Fruit fly (Drosophila melanogaster) whole organism, embryonic: Measurements from ENCODE around the gene CG14818.

Experiments
- Asciz ChIP-seq: fragments of 200-800 bp; sonication (Bioruptor generic); optimal IDR thresholded peaks from 2 replicates; lab custom pipeline; 2017; ENCODE audit warnings: missing biosample characterization, mild to moderate bottlenecking, missing genetic modification characterization, missing genetic modification reagents
- BEAF-32 ChIP-seq: fragments of 200-800 bp; sonication (Bioruptor generic); optimal IDR thresholded peaks from 3 replicates; lab custom pipeline; 2017; ENCODE audit warnings: missing biosample characterization, missing genetic modification characterization, mild to moderate bottlenecking, moderate library complexity, missing genetic modification reagents
- Bdp1 ChIP-seq: fragments of 200-800 bp; sonication (Bioruptor generic); optimal IDR thresholded peaks from 3 replicates; lab custom pipeline; 2016; ENCODE audit warnings: missing biosample characterization, missing genetic modification characterization
- C15 ChIP-seq: fragments of 200-800 bp; sonication (Bioruptor generic); IDR thresholded peaks from 3 replicates; pipeline ENCODE4 v1.3.6; 2022; ENCODE audit warnings: missing biosample characterization, missing genetic modification characterization
- CG12744 ChIP-seq: fragments of 200-800 bp; sonication (Bioruptor generic); optimal IDR thresholded peaks from 2 replicates; lab custom pipeline; 2016; ENCODE audit warnings: missing biosample characterization, missing genetic modification characterization
- CG15269 ChIP-seq: fragments of 200-800 bp; sonication (Bioruptor generic); optimal IDR thresholded peaks from 2 replicates; lab custom pipeline; 2018; ENCODE audit warnings: missing biosample characterization, mild to moderate bottlenecking, missing genetic modification characterization, moderate library complexity
- CG17359 ChIP-seq: fragments of 200-800 bp; sonication (Bioruptor generic); optimal IDR thresholded peaks from 3 replicates; lab custom pipeline; 2018; ENCODE audit warnings: missing biosample characterization, mild to moderate bottlenecking, missing genetic modification characterization, moderate library complexity
- CG17829 ChIP-seq: fragments of 200-800 bp; optimal IDR thresholded peaks from 2 replicates; lab custom pipeline; 2019; ENCODE audit warnings: missing biosample characterization, mild to moderate bottlenecking, missing genetic modification characterization, moderate library complexity
- CG18764 ChIP-seq: fragments of 200-800 bp; sonication (Bioruptor generic); optimal IDR thresholded peaks from 3 replicates; lab custom pipeline; 2016; ENCODE audit warnings: missing biosample characterization, missing genetic modification characterization
- CG2678 ChIP-seq: fragments of 200-800 bp; sonication (Bioruptor generic); optimal IDR thresholded peaks from 3 replicates; lab custom pipeline; 2019; ENCODE audit warnings: missing biosample characterization, mild to moderate bottlenecking, missing genetic modification characterization, moderate library complexity
- CG31224 ChIP-seq: fragments of 200-800 bp; sonication (Bioruptor generic); IDR thresholded peaks from 2 replicates; pipeline ENCODE4 v1.3.6; 2022; ENCODE audit warnings: missing biosample characterization, missing genetic modification characterization
- CG32772 ChIP-seq: fragments of 200-800 bp; sonication (Bioruptor generic); IDR thresholded peaks from 2 replicates; pipeline ENCODE4 v1.3.6; 2022; ENCODE audit warnings: missing biosample characterization, missing genetic modification characterization
- CG42726 ChIP-seq: fragments of 200-800 bp; sonication (Bioruptor generic); IDR thresholded peaks from 2 replicates; pipeline ENCODE4 v1.3.6; 2022; ENCODE audit warnings: missing biosample characterization, missing genetic modification characterization; ENCODE audit not compliant: partially characterized antibody
- CG6254 ChIP-seq: fragments of 200-800 bp; sonication (Bioruptor generic); optimal IDR thresholded peaks from 3 replicates; lab custom pipeline; 2017; ENCODE audit warnings: mild to moderate bottlenecking, missing biosample characterization, missing genetic modification reagents, missing genetic modification characterization
- CG9609 ChIP-seq: fragments of 200-800 bp; sonication (Bioruptor generic); optimal IDR thresholded peaks from 3 replicates; lab custom pipeline; 2016; ENCODE audit warnings: missing biosample characterization, missing genetic modification characterization
- CG9727 ChIP-seq: fragments of 200-800 bp; sonication (Bioruptor generic); optimal IDR thresholded peaks from 3 replicates; lab custom pipeline; 2017; ENCODE audit warnings: missing biosample characterization, mild to moderate bottlenecking, missing genetic modification characterization
- CoRest ChIP-seq: fragments of 200-800 bp; sonication (Bioruptor generic); optimal IDR thresholded peaks from 3 replicates; lab custom pipeline; 2018; ENCODE audit warnings: missing biosample characterization, mild to moderate bottlenecking, missing genetic modification characterization, moderate library complexity
- Fer3 ChIP-seq: fragments of 200-800 bp; sonication (Bioruptor generic); optimal IDR thresholded peaks from 2 replicates; lab custom pipeline; 2018; ENCODE audit warnings: missing biosample characterization, mild to moderate bottlenecking, missing genetic modification characterization, moderate library complexity
- H2.0 ChIP-seq: fragments of 200-800 bp; sonication (Bioruptor generic); IDR thresholded peaks from 2 replicates; pipeline ENCODE4 v1.3.6; 2022; ENCODE audit warnings: missing biosample characterization, missing genetic modification characterization
- HLH4C ChIP-seq: fragments of 200-800 bp; sonication (Bioruptor generic); IDR thresholded peaks from 3 replicates; pipeline ENCODE4 v1.3.6; 2022; ENCODE audit warnings: missing biosample characterization, missing genetic modification characterization; ENCODE audit not compliant: partially characterized antibody
- Hr78 ChIP-seq, 2 experiments: fragments of 200-800 bp in 1 of 2; fragments of >200 bp in 1 of 2; sonication (Bioruptor generic) in 1 of 2; optimal IDR thresholded peaks; 2 replicates each; lab custom pipeline; 2017 to 2019; ENCODE audit warnings: missing biosample characterization in 2 of 2, missing genetic modification characterization in 2 of 2, mild to moderate bottlenecking in 1 of 2, moderate library complexity in 1 of 2
- Hsf ChIP-seq: fragments of 200-800 bp; sonication (Bioruptor generic); optimal IDR thresholded peaks from 3 replicates; lab custom pipeline; 2016; ENCODE audit warnings: missing biosample characterization, missing genetic modification characterization
- Lim3 ChIP-seq: fragments of 200-800 bp; sonication (Bioruptor generic); IDR thresholded peaks from 2 replicates; pipeline ENCODE4 v1.3.6; 2022; ENCODE audit warnings: missing biosample characterization, missing genetic modification characterization
- MTF-1 ChIP-seq: fragments of 200-800 bp; sonication (Bioruptor generic); optimal IDR thresholded peaks from 2 replicates; lab custom pipeline; 2018; ENCODE audit warnings: missing biosample characterization, mild to moderate bottlenecking, missing genetic modification characterization, borderline replicate concordance
- Oaz ChIP-seq: fragments of 200-800 bp; sonication (Bioruptor generic); IDR thresholded peaks from 2 replicates; pipeline ENCODE4 v1.3.6; 2022; ENCODE audit warnings: missing biosample characterization, missing genetic modification characterization
- PHDP ChIP-seq: fragments of 200-800 bp; sonication (Bioruptor generic); optimal IDR thresholded peaks from 3 replicates; lab custom pipeline; 2018; ENCODE audit warnings: missing biosample characterization, mild to moderate bottlenecking, missing genetic modification characterization, moderate library complexity
- Spps ChIP-seq: fragments of 200-800 bp; sonication (Bioruptor generic); optimal IDR thresholded peaks from 2 replicates; lab custom pipeline; 2018; ENCODE audit warnings: missing biosample characterization, mild to moderate bottlenecking, missing genetic modification characterization
- Trl ChIP-seq, 3 experiments: fragments of >200 bp in 2 of 3; fragments of 200-800 bp in 1 of 3; sonication (Bioruptor generic) in 1 of 3; optimal IDR thresholded peaks; 2 replicates in 1 of 3; 3 replicates in 2 of 3; lab custom pipeline; 2016 to 2017; ENCODE audit warnings: missing biosample characterization in 1 of 3, missing genetic modification characterization in 1 of 3
- dm ChIP-seq: fragments of 200-800 bp; sonication (Bioruptor generic); optimal IDR thresholded peaks from 3 replicates; lab custom pipeline; 2016; ENCODE audit warnings: missing biosample characterization, missing genetic modification characterization
- gsb ChIP-seq: fragments of 200-800 bp; sonication (Bioruptor generic); IDR thresholded peaks from 2 replicates; pipeline ENCODE4 v1.3.6; 2022; ENCODE audit warnings: missing biosample characterization, missing genetic modification characterization
- hbn ChIP-seq: fragments of 200-800 bp; sonication (Bioruptor generic); IDR thresholded peaks from 2 replicates; pipeline ENCODE4 v1.3.6; 2022; ENCODE audit warnings: missing biosample characterization, missing genetic modification characterization; ENCODE audit not compliant: partially characterized antibody
- luna ChIP-seq: fragments of 200-800 bp; sonication (Bioruptor generic); optimal IDR thresholded peaks from 2 replicates; lab custom pipeline; 2016; ENCODE audit warnings: missing biosample characterization, missing genetic modification characterization
- mld ChIP-seq: fragments of 200-800 bp; sonication (Bioruptor generic); IDR thresholded peaks from 3 replicates; pipeline ENCODE4 v1.3.6; 2022; ENCODE audit warnings: missing biosample characterization, missing genetic modification characterization; ENCODE audit not compliant: partially characterized antibody
- pan ChIP-seq, 4 experiments: fragments of >200 bp in 3 of 4; fragments of 200-800 bp in 1 of 4; sonication (Bioruptor generic) in 1 of 4; optimal IDR thresholded peaks in 3 of 4; IDR thresholded peaks in 1 of 4; 2 replicates each; pipeline versions ENCODE4 v1.3.6 to Lab custom; 2017 to 2022; ENCODE audit warnings: missing biosample characterization in 2 of 4, missing genetic modification characterization in 2 of 4, mixed read lengths in 1 of 4
- pum ChIP-seq: fragments of 200-800 bp; sonication (Bioruptor generic); optimal IDR thresholded peaks from 2 replicates; lab custom pipeline; 2016; ENCODE audit warnings: missing biosample characterization, missing genetic modification characterization
- pzg ChIP-seq: fragments of 200-800 bp; sonication (Bioruptor generic); optimal IDR thresholded peaks from 3 replicates; lab custom pipeline; 2018; ENCODE audit warnings: missing biosample characterization, mild to moderate bottlenecking, missing genetic modification characterization, moderate library complexity
- row ChIP-seq: fragments of 200-800 bp; sonication (Bioruptor generic); IDR thresholded peaks from 3 replicates; pipeline ENCODE4 v1.3.6; 2022; ENCODE audit warnings: missing biosample characterization, missing genetic modification characterization
- sd ChIP-seq: fragments of 200-800 bp; sonication (Bioruptor generic); optimal IDR thresholded peaks from 3 replicates; lab custom pipeline; 2018; ENCODE audit warnings: missing biosample characterization, mild to moderate bottlenecking, missing genetic modification characterization, moderate library complexity
- shn ChIP-seq: fragments of 200-800 bp; sonication (Bioruptor generic); optimal IDR thresholded peaks from 3 replicates; lab custom pipeline; 2016; ENCODE audit warnings: missing biosample characterization, missing genetic modification characterization
- slp2 ChIP-seq: fragments of 200-800 bp; sonication (Bioruptor generic); optimal IDR thresholded peaks from 2 replicates; lab custom pipeline; 2016; ENCODE audit warnings: missing biosample characterization, missing genetic modification characterization
- ssp ChIP-seq: fragments of 200-800 bp; sonication (Bioruptor generic); IDR thresholded peaks from 2 replicates; pipeline ENCODE4 v1.3.6; 2022; ENCODE audit warnings: missing biosample characterization, missing genetic modification characterization
- sug ChIP-seq: fragments of 200-800 bp; optimal IDR thresholded peaks from 2 replicates; lab custom pipeline; 2019; ENCODE audit warnings: missing biosample characterization, mild to moderate bottlenecking, missing genetic modification characterization, moderate library complexity
- tgo ChIP-seq: fragments of 200-800 bp; sonication (Bioruptor generic); IDR thresholded peaks from 3 replicates; pipeline ENCODE4 v1.3.6; 2022; ENCODE audit warnings: missing biosample characterization, missing genetic modification characterization
- tll ChIP-seq, 2 experiments: fragments of 200-800 bp in 1 of 2; fragments of >200 bp in 1 of 2; sonication (Bioruptor generic) in 1 of 2; optimal IDR thresholded peaks; 2 replicates each; lab custom pipeline; 2017 to 2019; ENCODE audit warnings: missing biosample characterization in 2 of 2, missing genetic modification characterization in 2 of 2, mild to moderate bottlenecking in 1 of 2, moderate library complexity in 1 of 2
- vvl ChIP-seq: fragments of 200-800 bp; sonication (Bioruptor generic); IDR thresholded peaks from 2 replicates; pipeline ENCODE4 v1.3.6; 2022; ENCODE audit warnings: missing biosample characterization, missing genetic modification characterization
- yki ChIP-seq: fragments of >200 bp; optimal IDR thresholded peaks from 3 replicates; lab custom pipeline; 2018
- zen2 ChIP-seq: fragments of 200-800 bp; sonication (Bioruptor generic); IDR thresholded peaks from 3 replicates; pipeline ENCODE4 v1.3.6; 2022; ENCODE audit warnings: missing biosample characterization, missing genetic modification characterization; ENCODE audit not compliant: partially characterized antibody
- zfh1 ChIP-seq: fragments of 200-800 bp; sonication (Bioruptor generic); IDR thresholded peaks from 3 replicates; pipeline ENCODE4 v1.3.6; 2022; ENCODE audit warnings: missing biosample characterization, missing genetic modification characterization

Gene CG14818

DNA sequence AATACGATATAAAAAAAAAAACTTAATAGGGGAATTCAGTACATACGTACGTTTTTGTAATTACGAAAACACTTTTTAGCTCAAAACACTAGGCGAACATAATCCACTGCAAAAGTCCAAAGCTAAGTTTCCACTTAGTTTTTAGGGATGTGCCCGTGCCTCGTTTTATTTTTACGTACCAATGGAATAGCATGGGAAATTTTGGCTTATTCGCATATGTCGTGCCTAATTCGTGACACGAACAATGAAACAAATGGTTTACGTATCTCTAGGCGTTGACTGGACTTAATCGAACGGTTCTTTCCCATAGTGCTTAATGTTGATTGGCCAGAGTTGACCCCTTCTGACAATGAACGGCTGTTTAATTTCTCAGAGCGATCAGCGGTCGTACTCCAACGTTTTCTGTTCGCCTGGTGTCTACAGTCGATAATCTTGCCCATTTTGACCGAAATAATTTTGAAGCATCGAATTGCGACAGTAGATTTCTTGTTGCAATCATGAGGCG, at the start of gene CG14818:
Gene CG14818, minus strand, starts transcription at position 169 of the 505 bp plus-strand sequence.
- peak; percentile 89 for TF ChIP-seq zen2 (GFP tag; lab: Robert Waterston, UW)
- peak in 1 of 2 experiments; percentile 27 for TF ChIP-seq tll (GFP tag; optimal IDR thresholded peaks at IDR 0.05; lab: Kevin White, UChicago)
- TF ChIP-seq CoRest: peak; percentile 66
- peak; percentile 31 for TF ChIP-seq CG17829 (tag; lab: Kevin White, UChicago)
- TF ChIP-seq CG9609 (GFP tag; lab: Kevin White, UChicago): peak; percentile 64
- peak; percentile 68 for TF ChIP-seq slp2 (GFP tag; lab: Kevin White, UChicago)
- TF ChIP-seq CG18764 (GFP tag; lab: Kevin White, UChicago): peak; percentile 16
- no peak for TF ChIP-seq Asciz (GFP tag; lab: Kevin White, UChicago)
- no peak for TF ChIP-seq CG12744 (GFP tag; lab: Kevin White, UChicago)
- 0 out of 2 replicates have a peak, but pooled peaks have one; percentile 19 for TF ChIP-seq Oaz (GFP tag; lab: Robert Waterston, UW)
- TF ChIP-seq Lim3: no peak
- peak; percentile 54 for TF ChIP-seq CG9727
- no peak for TF ChIP-seq Spps (tag; lab: Kevin White, UChicago)
- TF ChIP-seq zfh1 (GFP tag; lab: Robert Waterston, UW): peak; percentile 77; the same call in 2 of the 3 replicates
- peak; percentile 93 for TF ChIP-seq row
- peak; percentile 67 for TF ChIP-seq CG15269 (tag; lab: Kevin White, UChicago)
- TF ChIP-seq gsb (GFP tag; lab: Robert Waterston, UW): peak; percentile 44; the same call in 1 of the 2 replicates
- no peak for TF ChIP-seq CG31224
- no peak for TF ChIP-seq pan (optimal IDR thresholded peaks at IDR 0.05; lab: Kevin White, UChicago)
- peak in 1 of 2 experiments; percentile 73 for TF ChIP-seq pan (GFP tag; optimal IDR thresholded peaks at IDR 0.05 in 1 of 2, IDR thresholded peaks at IDR 0.05 in 1 of 2)
- peak; percentile 25 for TF ChIP-seq luna
- peak; percentile 49 for TF ChIP-seq Hsf
- no peak for TF ChIP-seq CG6254 (GFP tag; lab: Kevin White, UChicago)
- TF ChIP-seq H2.0 (GFP tag; lab: Robert Waterston, UW): peak; percentile 44; the same call in 1 of the 2 replicates
- TF ChIP-seq CG2678 (tag; lab: Kevin White, UChicago): peak; percentile 72
- TF ChIP-seq C15 (GFP tag; lab: Robert Waterston, UW): no peak
- TF ChIP-seq ssp (GFP tag; lab: Robert Waterston, UW): peak; percentile 65
- TF ChIP-seq Bdp1 (GFP tag; lab: Kevin White, UChicago): peak; percentile 47
- peak; percentile 58; the same call in 2 of the 3 replicates for TF ChIP-seq tgo (GFP tag; lab: Robert Waterston, UW)
- TF ChIP-seq hbn: peak; percentile 90
- TF ChIP-seq sug (tag; lab: Kevin White, UChicago): peak; percentile 31
- peak; percentile 95 for TF ChIP-seq CG17359 (tag; lab: Kevin White, UChicago)
- no peak for TF ChIP-seq Trl (optimal IDR thresholded peaks at IDR 0.05; lab: Kevin White, UChicago)
- peak; percentile 69 for TF ChIP-seq Trl (GFP tag; optimal IDR thresholded peaks at IDR 0.05; lab: Kevin White, UChicago)
- TF ChIP-seq CG42726 (GFP tag; lab: Robert Waterston, UW): no peak; the same call in 1 of the 2 replicates
- TF ChIP-seq MTF-1 (GFP tag; lab: Kevin White, UChicago): no peak
- peak; percentile 80 for TF ChIP-seq HLH4C
- TF ChIP-seq mld (GFP tag; lab: Robert Waterston, UW): peak; percentile 57; the same call in 1 of the 3 replicates
- TF ChIP-seq pum: peak; percentile 72
- TF ChIP-seq Fer3: peak; percentile 70
- TF ChIP-seq dm (GFP tag; lab: Kevin White, UChicago): peak; percentile 25
- peak; percentile 72 for TF ChIP-seq CG32772 (GFP tag; lab: Robert Waterston, UW)
- TF ChIP-seq BEAF-32 (GFP tag; lab: Kevin White, UChicago): peak; percentile 83
- peak in 1 of 2 experiments; percentile 62 for TF ChIP-seq Hr78 (GFP tag; optimal IDR thresholded peaks at IDR 0.05; lab: Kevin White, UChicago)
- no peak for TF ChIP-seq yki
- peak; percentile 74 for TF ChIP-seq vvl (GFP tag; lab: Robert Waterston, UW)
- TF ChIP-seq shn (GFP tag; lab: Kevin White, UChicago): peak; percentile 62
- no peak for TF ChIP-seq sd (tag; lab: Kevin White, UChicago)
- TF ChIP-seq PHDP (tag; lab: Kevin White, UChicago): peak; percentile 51
- peak; percentile 32 for TF ChIP-seq pzg
